Fruit fly (Drosophila melanogaster) whole organism, embryonic: ENCODE results near the gene CG17010.

ENCODE experiments used
- ATbp ChIP-seq: fragments of 200-800 bp; sonication (Bioruptor generic); optimal IDR thresholded peaks from 2 replicates; lab custom pipeline; 2017; ENCODE audit warnings: missing biosample characterization, mild to moderate bottlenecking, missing genetic modification characterization, missing genetic modification reagents
- Asciz ChIP-seq: fragments of 200-800 bp; sonication (Bioruptor generic); optimal IDR thresholded peaks from 2 replicates; lab custom pipeline; 2017; ENCODE audit warnings: missing biosample characterization, mild to moderate bottlenecking, missing genetic modification characterization, missing genetic modification reagents
- B-H1 ChIP-seq: fragments of 200-800 bp; sonication (Bioruptor generic); IDR thresholded peaks from 3 replicates; pipeline ENCODE4 v1.3.6; 2022; ENCODE audit warnings: missing biosample characterization, missing genetic modification characterization
- CG11085 ChIP-seq: fragments of 200-800 bp; sonication (Bioruptor generic); IDR thresholded peaks from 2 replicates; pipeline ENCODE4 v1.3.6; 2022; ENCODE audit warnings: missing biosample characterization, missing genetic modification characterization
- CG11247 ChIP-seq: fragments of 200-800 bp; sonication (Bioruptor generic); IDR thresholded peaks from 2 replicates; pipeline ENCODE4 v1.3.6; 2022; ENCODE audit warnings: missing biosample characterization, missing genetic modification characterization
- CG11398 ChIP-seq: fragments of 200-800 bp; sonication (Bioruptor generic); optimal IDR thresholded peaks from 2 replicates; lab custom pipeline; 2016; ENCODE audit warnings: missing biosample characterization, missing genetic modification characterization
- CG11560 ChIP-seq: fragments of 200-800 bp; sonication (Bioruptor generic); IDR thresholded peaks from 3 replicates; pipeline ENCODE4 v1.3.6; 2022; ENCODE audit warnings: missing biosample characterization, missing genetic modification characterization
- CG12155 ChIP-seq: fragments of 200-800 bp; sonication (Bioruptor generic); optimal IDR thresholded peaks from 3 replicates; lab custom pipeline; 2016; ENCODE audit warnings: missing biosample characterization, missing genetic modification characterization
- CG1233 ChIP-seq: fragments of 200-800 bp; sonication (Bioruptor generic); optimal IDR thresholded peaks from 4 replicates; lab custom pipeline; 2018; ENCODE audit warnings: missing biosample characterization, mild to moderate bottlenecking, missing genetic modification characterization
- CG13287 ChIP-seq: fragments of 200-800 bp; sonication (Bioruptor generic); IDR thresholded peaks from 2 replicates; pipeline ENCODE4 v1.3.6; 2022; ENCODE audit warnings: missing biosample characterization, missing genetic modification characterization; ENCODE audit not compliant: partially characterized antibody
- CG13624 ChIP-seq: fragments of 200-800 bp; sonication (Bioruptor generic); optimal IDR thresholded peaks from 2 replicates; lab custom pipeline; 2016; ENCODE audit warnings: missing biosample characterization, missing genetic modification characterization
- CG13775 ChIP-seq: fragments of 200-800 bp; sonication (Bioruptor generic); optimal IDR thresholded peaks from 3 replicates; lab custom pipeline; 2017; ENCODE audit warnings: missing biosample characterization, mild to moderate bottlenecking, missing genetic modification characterization
- CG15269 ChIP-seq: fragments of 200-800 bp; sonication (Bioruptor generic); optimal IDR thresholded peaks from 2 replicates; lab custom pipeline; 2018; ENCODE audit warnings: missing biosample characterization, mild to moderate bottlenecking, missing genetic modification characterization, moderate library complexity
- CG1529 ChIP-seq: fragments of 200-800 bp; sonication (Bioruptor generic); optimal IDR thresholded peaks from 3 replicates; lab custom pipeline; 2018; ENCODE audit warnings: missing biosample characterization, missing genetic modification characterization
- CG15601 ChIP-seq: fragments of 200-800 bp; sonication (Bioruptor generic); optimal IDR thresholded peaks from 3 replicates; lab custom pipeline; 2019; ENCODE audit warnings: missing biosample characterization, mild to moderate bottlenecking, missing genetic modification characterization, moderate library complexity
- CG1647 ChIP-seq: fragments of 200-800 bp; sonication (Bioruptor generic); optimal IDR thresholded peaks from 3 replicates; lab custom pipeline; 2016; ENCODE audit warnings: missing biosample characterization, missing genetic modification characterization
- CG18011 ChIP-seq: fragments of 200-800 bp; sonication (Bioruptor generic); optimal IDR thresholded peaks from 2 replicates; lab custom pipeline; 2017; ENCODE audit warnings: missing biosample characterization, missing genetic modification characterization, mild to moderate bottlenecking, moderate library complexity, missing genotype
- CG2120 ChIP-seq: fragments of 200-800 bp; sonication (Bioruptor generic); optimal IDR thresholded peaks from 3 replicates; lab custom pipeline; 2016; ENCODE audit warnings: missing biosample characterization, missing genetic modification characterization
- CG2199 ChIP-seq: fragments of 200-800 bp; sonication (Bioruptor generic); IDR thresholded peaks from 3 replicates; pipeline ENCODE4 v1.3.6; 2022; ENCODE audit warnings: missing biosample characterization, missing genetic modification characterization
- CG3281 ChIP-seq: fragments of 200-800 bp; sonication (Bioruptor generic); optimal IDR thresholded peaks from 3 replicates; lab custom pipeline; 2017; ENCODE audit warnings: missing biosample characterization, mild to moderate bottlenecking, missing genetic modification characterization
- CG33213 ChIP-seq: fragments of 200-800 bp; sonication (Bioruptor generic); optimal IDR thresholded peaks from 3 replicates; lab custom pipeline; 2016; ENCODE audit warnings: missing biosample characterization, missing genetic modification characterization
- CG5953 ChIP-seq: fragments of 200-800 bp; sonication (Bioruptor generic); IDR thresholded peaks from 2 replicates; pipeline ENCODE4 v1.3.6; 2022; ENCODE audit warnings: missing biosample characterization, missing genetic modification characterization
- CG6654 ChIP-seq: fragments of 200-800 bp; sonication (Bioruptor generic); optimal IDR thresholded peaks from 2 replicates; lab custom pipeline; 2017; ENCODE audit warnings: missing biosample characterization, mild to moderate bottlenecking, missing genetic modification characterization
- CG9797 ChIP-seq: fragments of 200-800 bp; sonication (Bioruptor generic); optimal IDR thresholded peaks from 3 replicates; lab custom pipeline; 2018; ENCODE audit warnings: missing biosample characterization, mild to moderate bottlenecking, missing genetic modification characterization
- Dek ChIP-seq: fragments of 200-800 bp; sonication (Bioruptor generic); optimal IDR thresholded peaks from 3 replicates; lab custom pipeline; 2019; ENCODE audit warnings: missing biosample characterization, mild to moderate bottlenecking, missing genetic modification characterization, moderate library complexity
- Dref ChIP-seq: fragments of 200-800 bp; sonication (Bioruptor generic); IDR thresholded peaks from 2 replicates; pipeline ENCODE4 v1.3.6; 2022; ENCODE audit warnings: missing biosample characterization, missing genetic modification characterization
- Eip74EF ChIP-seq, 2 experiments: fragments of 200-800 bp in 1 of 2; fragments of >200 bp in 1 of 2; sonication (Bioruptor generic) in 1 of 2; optimal IDR thresholded peaks; 2 replicates each; lab custom pipeline; 2017 to 2019; ENCODE audit warnings: missing biosample characterization in 2 of 2, missing genetic modification characterization in 2 of 2, mild to moderate bottlenecking in 1 of 2, moderate library complexity in 1 of 2
- Elba2 ChIP-seq: fragments of 200-800 bp; sonication (Bioruptor generic); optimal IDR thresholded peaks from 3 replicates; lab custom pipeline; 2016; ENCODE audit warnings: missing biosample characterization, missing genetic modification characterization
- Fer3 ChIP-seq: fragments of 200-800 bp; sonication (Bioruptor generic); optimal IDR thresholded peaks from 2 replicates; lab custom pipeline; 2018; ENCODE audit warnings: missing biosample characterization, mild to moderate bottlenecking, missing genetic modification characterization, moderate library complexity
- HLHmδ ChIP-seq: fragments of 200-800 bp; sonication (Bioruptor generic); optimal IDR thresholded peaks from 2 replicates; lab custom pipeline; 2018; ENCODE audit warnings: missing biosample characterization, mild to moderate bottlenecking, missing genetic modification characterization, moderate library complexity
- HmgD ChIP-seq: fragments of 200-800 bp; sonication (Bioruptor generic); optimal IDR thresholded peaks from 3 replicates; lab custom pipeline; 2016; ENCODE audit warnings: missing biosample characterization, missing genetic modification characterization
- Hmr ChIP-seq: fragments of 200-800 bp; sonication (Bioruptor generic); optimal IDR thresholded peaks from 3 replicates; lab custom pipeline; 2017; ENCODE audit warnings: mild to moderate bottlenecking, missing biosample characterization, missing genetic modification reagents, missing genetic modification characterization
- Hr3 ChIP-seq: fragments of 200-800 bp; sonication (Bioruptor generic); optimal IDR thresholded peaks from 3 replicates; lab custom pipeline; 2016; ENCODE audit warnings: missing biosample characterization, missing genetic modification characterization
- Meics ChIP-seq: fragments of 200-800 bp; sonication (Bioruptor generic); optimal IDR thresholded peaks from 2 replicates; lab custom pipeline; 2017; ENCODE audit warnings: missing biosample characterization, mild to moderate bottlenecking, missing genetic modification characterization
- Myb ChIP-seq: fragments of 200-800 bp; sonication (Bioruptor generic); optimal IDR thresholded peaks from 2 replicates; lab custom pipeline; 2016; ENCODE audit warnings: missing biosample characterization, missing genetic modification characterization
- NC2α ChIP-seq: fragments of 200-800 bp; sonication (Bioruptor generic); optimal IDR thresholded peaks from 2 replicates; lab custom pipeline; 2016; ENCODE audit warnings: missing biosample characterization, missing genetic modification characterization
- Nf-YA ChIP-seq: fragments of 200-800 bp; sonication (Bioruptor generic); IDR thresholded peaks from 2 replicates; pipeline ENCODE4 v1.3.6; 2022; ENCODE audit warnings: missing biosample characterization, missing genetic modification characterization
- Ssrp ChIP-seq: fragments of 200-800 bp; sonication (Bioruptor generic); optimal IDR thresholded peaks from 2 replicates; lab custom pipeline; 2018; ENCODE audit warnings: missing biosample characterization, mild to moderate bottlenecking, missing genetic modification characterization, moderate library complexity
- amos ChIP-seq: fragments of 200-800 bp; sonication (Bioruptor generic); IDR thresholded peaks from 2 replicates; pipeline ENCODE4 v1.3.6; 2022; ENCODE audit warnings: missing biosample characterization, missing genetic modification characterization; ENCODE audit not compliant: partially characterized antibody
- bcd ChIP-seq: fragments of 200-800 bp; sonication (Bioruptor generic); optimal IDR thresholded peaks from 2 replicates; lab custom pipeline; 2017; ENCODE audit warnings: missing biosample characterization, mild to moderate bottlenecking, missing genetic modification characterization
- br ChIP-seq: fragments of >200 bp; optimal IDR thresholded peaks from 2 replicates; lab custom pipeline; 2017
- croc ChIP-seq: fragments of 200-800 bp; sonication (Bioruptor generic); conservative IDR thresholded peaks from 3 replicates; pipeline ENCODE4 v1.3.6; 2022; ENCODE audit warnings: missing biosample characterization, missing genetic modification characterization
- gt ChIP-seq: fragments of 200-800 bp; sonication (Bioruptor generic); IDR thresholded peaks from 2 replicates; pipeline ENCODE4 v1.3.6; 2022; ENCODE audit warnings: missing biosample characterization, missing genetic modification characterization
- ham ChIP-seq: fragments of 200-800 bp; sonication (Bioruptor generic); IDR thresholded peaks from 2 replicates; pipeline ENCODE4 v1.3.6; 2022; ENCODE audit warnings: missing biosample characterization, missing genetic modification characterization
- lilli ChIP-seq: fragments of 200-800 bp; sonication (Bioruptor generic); optimal IDR thresholded peaks from 3 replicates; lab custom pipeline; 2016; ENCODE audit warnings: missing biosample characterization, missing genetic modification characterization
- lmd ChIP-seq: fragments of 200-800 bp; sonication (Bioruptor generic); IDR thresholded peaks from 2 replicates; pipeline ENCODE4 v1.3.6; 2022; ENCODE audit warnings: missing biosample characterization, missing genetic modification characterization
- onecut ChIP-seq: fragments of 200-800 bp; sonication (Bioruptor generic); IDR thresholded peaks from 2 replicates; pipeline ENCODE4 v1.3.6; 2022; ENCODE audit warnings: missing biosample characterization, missing genetic modification characterization
- scrt ChIP-seq: fragments of 200-800 bp; sonication (Bioruptor generic); optimal IDR thresholded peaks from 2 replicates; lab custom pipeline; 2018; ENCODE audit warnings: missing biosample characterization, mild to moderate bottlenecking, missing genetic modification characterization, moderate library complexity
- shn ChIP-seq: fragments of 200-800 bp; sonication (Bioruptor generic); optimal IDR thresholded peaks from 3 replicates; lab custom pipeline; 2016; ENCODE audit warnings: missing biosample characterization, missing genetic modification characterization
- sob ChIP-seq: fragments of 200-800 bp; sonication (Bioruptor generic); IDR thresholded peaks from 2 replicates; pipeline ENCODE4 v1.3.6; 2022; ENCODE audit warnings: missing biosample characterization, missing genetic modification characterization
- tin ChIP-seq: fragments of 200-800 bp; sonication (Bioruptor generic); optimal IDR thresholded peaks from 3 replicates; lab custom pipeline; 2016; ENCODE audit warnings: missing biosample characterization, missing genetic modification characterization
- vnd ChIP-seq: fragments of 200-800 bp; sonication (Bioruptor generic); IDR thresholded peaks from 3 replicates; pipeline ENCODE4 v1.3.6; 2022; ENCODE audit warnings: missing biosample characterization, missing genetic modification characterization; ENCODE audit not compliant: partially characterized antibody

Gene CG17010

dm6 chr2L:12350880-12351279 lies 5.4 kb upstream of the CG17010 start (continued):
- no peak for TF ChIP-seq bcd
- peak; percentile 30 for TF ChIP-seq CG12155 (GFP tag; lab: Kevin White, UChicago)
- no peak for TF ChIP-seq NC2α
- no peak for TF ChIP-seq CG11560 (tag; lab: Robert Waterston, UW)
- no peak for TF ChIP-seq Hmr (GFP tag; lab: Kevin White, UChicago)
- TF ChIP-seq br: no peak
- no peak for TF ChIP-seq CG11085 (GFP tag; lab: Robert Waterston, UW)
- 0 out of 3 replicates have a peak, but pooled peaks have one; percentile 13 for TF ChIP-seq CG2199
- no peak for TF ChIP-seq ham
- TF ChIP-seq Eip74EF (GFP tag; optimal IDR thresholded peaks at IDR 0.05; lab: Kevin White, UChicago): no peak
- no peak for TF ChIP-seq shn
- TF ChIP-seq tin: peak; percentile 68
- TF ChIP-seq Dref (GFP tag; lab: Robert Waterston, UW): no peak
- no peak for TF ChIP-seq Dek
- peak; percentile 44 for TF ChIP-seq ATbp
- TF ChIP-seq CG2120 (GFP tag; lab: Kevin White, UChicago): no peak
- TF ChIP-seq Myb (GFP tag; lab: Kevin White, UChicago): peak; percentile 9
- peak; percentile 51; the same call in 1 of the 3 replicates for TF ChIP-seq croc (GFP tag; lab: Robert Waterston, UW)
- no peak for TF ChIP-seq amos
- TF ChIP-seq vnd (GFP tag; lab: Robert Waterston, UW): no peak
- TF ChIP-seq Nf-YA: no peak
- TF ChIP-seq lmd (GFP tag; lab: Robert Waterston, UW): peak; percentile 44; the same call in 1 of the 2 replicates
- TF ChIP-seq gt: no peak
- TF ChIP-seq CG13287 (GFP tag; lab: Robert Waterston, UW): no peak
- peak; percentile 21 for TF ChIP-seq CG1233 (GFP tag; lab: Kevin White, UChicago)
- TF ChIP-seq scrt: no peak
- TF ChIP-seq sob: peak; percentile 46; the same call in 1 of the 2 replicates
- peak; percentile 21 for TF ChIP-seq Hr3 (GFP tag; lab: Kevin White, UChicago)
- TF ChIP-seq Elba2: peak; percentile 1
- peak; percentile 47 for TF ChIP-seq CG13775 (GFP tag; lab: Kevin White, UChicago)
- no peak for TF ChIP-seq Asciz (GFP tag; lab: Kevin White, UChicago)
- 0 out of 2 replicates have a peak, but pooled peaks have one; percentile 29 for TF ChIP-seq CG5953 (GFP tag; lab: Robert Waterston, UW)
- TF ChIP-seq CG11398: peak; percentile 50
- no peak for TF ChIP-seq HmgD (GFP tag; lab: Kevin White, UChicago)
- no peak for TF ChIP-seq HLHmδ (GFP tag; lab: Kevin White, UChicago)
- peak; percentile 49 for TF ChIP-seq CG1529 (GFP tag; lab: Kevin White, UChicago)
- no peak for TF ChIP-seq CG15269
- no peak for TF ChIP-seq CG6654 (GFP tag; lab: Kevin White, UChicago)
- no peak for TF ChIP-seq CG1647
- TF ChIP-seq Ssrp (tag; lab: Kevin White, UChicago): peak; percentile 20
- TF ChIP-seq CG3281 (GFP tag; lab: Kevin White, UChicago): no peak
- TF ChIP-seq onecut: peak; percentile 47
- no peak for TF ChIP-seq CG9797 (GFP tag; lab: Kevin White, UChicago)
- TF ChIP-seq CG15601: no peak
- peak; percentile 2 for TF ChIP-seq lilli (GFP tag; lab: Kevin White, UChicago)
- no peak for TF ChIP-seq CG13624 (GFP tag; lab: Kevin White, UChicago)
- TF ChIP-seq CG11247 (GFP tag; lab: Robert Waterston, UW): no peak
- TF ChIP-seq CG18011: no peak
- TF ChIP-seq Fer3 (tag; lab: Kevin White, UChicago): no peak
- TF ChIP-seq Meics (GFP tag; lab: Kevin White, UChicago): no peak
- no peak for TF ChIP-seq B-H1
- TF ChIP-seq CG33213 (GFP tag; lab: Kevin White, UChicago): no peak
